Worm (Caenorhabditis elegans) whole organism, L2 larva: ENCODE data around the gene Y60A9A.1.

Experiments
- R02D3.7 ChIP-seq: fragments of 150-350 bp; optimal IDR thresholded peaks from 2 replicates; lab custom pipeline; 2014; ENCODE audit warnings: missing biosample characterization, missing genetic modification characterization
- Y55F3AM.14 ChIP-seq: fragments of 200-800 bp; sonication (Bioruptor generic); optimal IDR thresholded peaks from 2 replicates; lab custom pipeline; 2018; ENCODE audit warnings: mild to moderate bottlenecking, missing genetic modification characterization, missing compliant biosample characterization
- ZK546.5 ChIP-seq: sonication (generic microtip); optimal IDR thresholded peaks from 2 replicates; lab custom pipeline; 2017; ENCODE audit warnings: missing biosample characterization, missing genetic modification characterization
- alr-1 ChIP-seq: fragments of 150-350 bp; optimal IDR thresholded peaks from 2 replicates; lab custom pipeline; 2014; ENCODE audit warnings: missing biosample characterization, missing genetic modification characterization
- blmp-1 ChIP-seq: sonication (generic microtip); optimal IDR thresholded peaks from 2 replicates; lab custom pipeline; 2017; ENCODE audit warnings: missing genetic modification characterization, mild to moderate bottlenecking, missing compliant biosample characterization, antibody characterized with exemption, moderate library complexity; ENCODE audit not compliant: insufficient read depth
- ceh-16 ChIP-seq: fragments of 150-350 bp; optimal IDR thresholded peaks from 2 replicates; lab custom pipeline; 2014; ENCODE audit warnings: missing biosample characterization, missing genetic modification characterization
- ceh-82 ChIP-seq: fragments of 150-350 bp; optimal IDR thresholded peaks from 2 replicates; lab custom pipeline; 2014; ENCODE audit warnings: missing biosample characterization, missing genetic modification characterization
- elt-1 ChIP-seq: fragments of 150-350 bp; optimal IDR thresholded peaks from 2 replicates; lab custom pipeline; 2014; ENCODE audit warnings: missing biosample characterization, missing genetic modification characterization
- elt-3 ChIP-seq: sonication (generic microtip); optimal IDR thresholded peaks from 2 replicates; lab custom pipeline; 2017; ENCODE audit warnings: missing biosample characterization, missing genetic modification characterization
- fos-1 ChIP-seq: fragments of 150-350 bp; optimal IDR thresholded peaks from 2 replicates; lab custom pipeline; 2014; ENCODE audit warnings: missing biosample characterization, missing genetic modification characterization
- gmeb-1 ChIP-seq: fragments of 150-350 bp; optimal IDR thresholded peaks from 2 replicates; lab custom pipeline; 2014; ENCODE audit warnings: missing biosample characterization, missing genetic modification characterization
- lin-13 ChIP-seq: fragments of 150-350 bp; optimal IDR thresholded peaks from 2 replicates; lab custom pipeline; 2014; ENCODE audit warnings: missing biosample characterization, missing genetic modification reagents, missing genetic modification characterization
- lin-39 ChIP-seq: fragments of 150-350 bp; optimal IDR thresholded peaks from 2 replicates; lab custom pipeline; 2014; ENCODE audit warnings: missing biosample characterization, missing genetic modification reagents, missing genetic modification characterization
- lsy-2 ChIP-seq, 2 experiments: fragments of 150-350 bp in 1 of 2; sonication (generic microtip) in 1 of 2; optimal IDR thresholded peaks; 2 replicates each; lab custom pipeline; 2014 to 2017; ENCODE audit warnings: missing biosample characterization in 2 of 2, missing genetic modification characterization in 2 of 2
- mab-5 ChIP-seq: fragments of 150-350 bp; optimal IDR thresholded peaks from 2 replicates; lab custom pipeline; 2014; ENCODE audit warnings: missing biosample characterization, missing genetic modification characterization
- mbf-1 ChIP-seq: sonication (generic microtip); optimal IDR thresholded peaks from 2 replicates; lab custom pipeline; 2017; ENCODE audit warnings: missing biosample characterization, missing genetic modification characterization
- nhr-10 ChIP-seq: sonication (generic microtip); optimal IDR thresholded peaks from 2 replicates; lab custom pipeline; 2017; ENCODE audit warnings: missing biosample characterization, missing genetic modification characterization
- nhr-12 ChIP-seq: fragments of 150-350 bp; optimal IDR thresholded peaks from 2 replicates; lab custom pipeline; 2014; ENCODE audit warnings: missing biosample characterization, missing genetic modification characterization
- nhr-129 ChIP-seq: fragments of 150-350 bp; optimal IDR thresholded peaks from 2 replicates; lab custom pipeline; 2014; ENCODE audit warnings: missing biosample characterization, missing genetic modification characterization
- nhr-21 ChIP-seq: fragments of 150-350 bp; optimal IDR thresholded peaks from 2 replicates; lab custom pipeline; 2014; ENCODE audit warnings: missing biosample characterization, missing genetic modification characterization
- nhr-237 ChIP-seq: fragments of 150-350 bp; optimal IDR thresholded peaks from 2 replicates; lab custom pipeline; 2014; ENCODE audit warnings: missing biosample characterization, missing genetic modification characterization
- nhr-6 ChIP-seq: fragments of 150-350 bp; optimal IDR thresholded peaks from 2 replicates; lab custom pipeline; 2014; ENCODE audit warnings: missing biosample characterization, missing genetic modification characterization
- nhr-77 ChIP-seq: fragments of 150-350 bp; optimal IDR thresholded peaks from 2 replicates; lab custom pipeline; 2014; ENCODE audit warnings: missing biosample characterization, missing genetic modification characterization
- sem-4 ChIP-seq: fragments of 150-350 bp; optimal IDR thresholded peaks from 2 replicates; lab custom pipeline; 2014; ENCODE audit warnings: missing biosample characterization, missing genetic modification reagents, missing genetic modification characterization
- sma-3 ChIP-seq: sonication (generic microtip); optimal IDR thresholded peaks from 2 replicates; lab custom pipeline; 2016; ENCODE audit warnings: missing genetic modification reagents, missing genetic modification characterization, missing compliant biosample characterization
- sma-9 ChIP-seq, 2 experiments: fragments of 150-350 bp in 1 of 2; sonication (generic microtip) in 1 of 2; optimal IDR thresholded peaks; 2 replicates each; lab custom pipeline; 2014 to 2016; ENCODE audit warnings: missing genetic modification characterization in 2 of 2, mild to moderate bottlenecking in 1 of 2, missing biosample characterization in 1 of 2, missing compliant biosample characterization in 1 of 2, missing genetic modification reagents in 1 of 2, moderate library complexity in 1 of 2
- snpc-4 ChIP-seq: fragments of 150-350 bp; optimal IDR thresholded peaks from 2 replicates; lab custom pipeline; 2014; ENCODE audit warnings: missing biosample characterization, missing genetic modification characterization
- unc-39 ChIP-seq: fragments of 150-350 bp; optimal IDR thresholded peaks from 2 replicates; lab custom pipeline; 2014; ENCODE audit warnings: missing biosample characterization, missing genetic modification characterization
- unc-55 ChIP-seq: fragments of 150-350 bp; sonication (generic microtip); optimal IDR thresholded peaks from 3 replicates; lab custom pipeline; 2014; ENCODE audit warnings: missing biosample characterization, missing genetic modification reagents, missing genetic modification characterization
- unc-62 ChIP-seq: fragments of 150-350 bp; optimal IDR thresholded peaks from 2 replicates; lab custom pipeline; 2014; ENCODE audit warnings: missing biosample characterization, missing genetic modification reagents, missing genetic modification characterization
- ztf-1 ChIP-seq: fragments of 200-800 bp; sonication (Bioruptor generic); conservative IDR thresholded peaks from 2 replicates; pipeline ENCODE4 v1.3.6; 2022; ENCODE audit warnings: missing genetic modification characterization, missing compliant biosample characterization
- ztf-11 ChIP-seq: sonication (generic microtip); optimal IDR thresholded peaks from 2 replicates; lab custom pipeline; 2017; ENCODE audit warnings: missing biosample characterization, missing genetic modification characterization
- ztf-4 ChIP-seq: fragments of 150-350 bp; optimal IDR thresholded peaks from 2 replicates; lab custom pipeline; 2014; ENCODE audit warnings: missing biosample characterization, missing genetic modification characterization

The Y60A9A.1 gene

DNA sequence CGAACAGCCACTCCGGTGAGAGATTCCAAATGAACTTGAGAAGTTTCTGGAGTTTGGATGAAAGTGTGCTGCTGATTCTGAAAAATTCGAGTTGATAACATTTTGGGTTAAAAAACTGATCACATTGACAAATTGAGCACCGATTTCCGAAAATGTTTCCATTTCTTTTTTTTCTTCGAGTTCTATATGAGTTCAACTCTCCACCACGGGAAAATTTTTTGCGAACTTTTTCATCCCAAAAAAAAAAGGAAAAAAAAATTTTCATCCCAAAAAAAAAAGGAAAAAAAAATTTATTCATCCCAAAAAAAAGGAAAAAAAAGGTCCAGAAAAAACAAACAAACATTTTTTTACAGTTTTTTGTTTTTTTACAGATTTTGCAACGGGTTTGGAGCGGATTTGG, at the start of gene Y60A9A.1:
Gene Y60A9A.1, minus strand, starts transcription at position 101 of the 400 bp plus-strand sequence.
- TF ChIP-seq lin-13 (GFP tag; lab: Kevin White, UChicago) (no peak), gmeb-1 (tag; lab: Kevin White, UChicago) (no peak), R02D3.7 (no peak), ztf-11 (tag; lab: Kevin White, UChicago) (no peak), nhr-237 (no peak), sma-9 (GFP tag; optimal IDR thresholded peaks at IDR 0.05; lab: Kevin White, UChicago) (no peak), sma-9 (tag; optimal IDR thresholded peaks at IDR 0.05; lab: Kevin White, UChicago) (no peak), unc-55 (GFP tag; lab: Kevin White, UChicago) (no peak), nhr-10 (tag; lab: Kevin White, UChicago) (no peak), elt-1 (tag; lab: Kevin White, UChicago) (no peak), mbf-1 (tag; lab: Kevin White, UChicago) (no peak)

- TF ChIP-seq nhr-10 (tag; lab: Kevin White, UChicago): no peak
- TF ChIP-seq nhr-237: no peak
- TF ChIP-seq lin-13 (GFP tag; lab: Kevin White, UChicago): no peak
- TF ChIP-seq ztf-1 (GFP tag; lab: Robert Waterston, UW): no peak
- no peak for TF ChIP-seq elt-3 (tag; lab: Kevin White, UChicago)
- no peak for TF ChIP-seq fos-1 (tag; lab: Kevin White, UChicago)
- no peak for TF ChIP-seq elt-1 (tag; lab: Kevin White, UChicago)
- TF ChIP-seq ceh-82 (tag; lab: Kevin White, UChicago): no peak
- TF ChIP-seq, all 48 proteins: peak for 0
Measured at ce11 chrX:14424673-14425072, 47.6 kb upstream of the Y60A9A.1 start, which contains the start of gene F23D12.11. Gene F23D12.11, minus strand, starts transcription at chrX:14424751.

ce11 chrX:14424186-14424585, 47.1 kb upstream of the Y60A9A.1 start:
- TF ChIP-seq sem-4 (tag; lab: Kevin White, UChicago): no peak

DNA sequence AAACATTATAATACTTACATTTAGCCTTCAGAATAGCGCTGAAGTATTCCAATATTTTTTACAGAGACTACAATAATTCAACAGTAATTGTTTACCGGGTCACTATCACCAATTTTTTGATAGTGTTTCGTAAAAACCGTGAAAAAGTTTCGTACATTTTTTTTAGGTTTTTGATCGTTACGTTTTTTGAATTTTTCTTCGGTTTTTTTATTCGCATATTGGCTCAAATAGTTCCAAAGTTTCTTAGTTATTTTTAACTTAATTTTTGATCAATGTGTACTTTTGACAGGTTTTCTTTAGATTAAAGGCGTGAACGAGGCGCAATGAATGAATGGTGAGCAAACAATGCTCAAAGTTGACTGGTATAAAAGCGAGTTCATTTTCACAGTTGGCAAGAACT, 46.0 kb upstream of the Y60A9A.1 start, which contains the start of gene fipr-3:
Gene fipr-3, plus strand, starts transcription at position 301 of the 400 bp plus-strand sequence.
- TF ChIP-seq ztf-4: no peak
- TF ChIP-seq nhr-129: no peak
- no peak for TF ChIP-seq ceh-16 (tag; lab: Kevin White, UChicago)
- no peak for TF ChIP-seq nhr-6 (tag; lab: Kevin White, UChicago)
- no peak for TF ChIP-seq nhr-77
- no peak for TF ChIP-seq Y55F3AM.14 (GFP tag; lab: Kevin White, UChicago)
- TF ChIP-seq R02D3.7: no peak
- no peak for TF ChIP-seq alr-1 (tag; lab: Kevin White, UChicago)
- no peak for TF ChIP-seq lin-13 (GFP tag; lab: Kevin White, UChicago)
- no peak for TF ChIP-seq nhr-10 (tag; lab: Kevin White, UChicago)
- TF ChIP-seq snpc-4: no peak
- no peak for TF ChIP-seq sem-4 (tag; lab: Kevin White, UChicago)
- TF ChIP-seq lsy-2 (tag; optimal IDR thresholded peaks at IDR 0.05; lab: Kevin White, UChicago): no peak
- no peak for TF ChIP-seq ztf-11 (tag; lab: Kevin White, UChicago)
- TF ChIP-seq ZK546.5 (tag; lab: Kevin White, UChicago): no peak
- no peak for TF ChIP-seq sma-3 (GFP tag; lab: Kevin White, UChicago)
- no peak for TF ChIP-seq nhr-12 (tag; lab: Kevin White, UChicago)
- no peak for TF ChIP-seq ztf-1 (GFP tag; lab: Robert Waterston, UW)
- no peak for TF ChIP-seq lin-39 (tag; lab: Kevin White, UChicago)

ce11 chrX:14421529-14421982, 44.5 kb upstream of the Y60A9A.1 start, which contains the start of gene F23D12.2:
Gene F23D12.2, minus strand, starts transcription at chrX:14421579.
- no peak for TF ChIP-seq unc-39 (tag; lab: Kevin White, UChicago)
- no peak for TF ChIP-seq ceh-82 (tag; lab: Kevin White, UChicago)
- TF ChIP-seq elt-1 (tag; lab: Kevin White, UChicago): no peak
- TF ChIP-seq sem-4 (tag; lab: Kevin White, UChicago): no peak
- TF ChIP-seq nhr-21 (tag; lab: Kevin White, UChicago): no peak
- no peak for TF ChIP-seq Y55F3AM.14 (GFP tag; lab: Kevin White, UChicago)
- TF ChIP-seq nhr-12 (tag; lab: Kevin White, UChicago): no peak
- TF ChIP-seq blmp-1 (tag; lab: Kevin White, UChicago): no peak
- no peak for TF ChIP-seq unc-62 (GFP tag; lab: Kevin White, UChicago)
- TF ChIP-seq lsy-2 (tag; optimal IDR thresholded peaks at IDR 0.05; lab: Kevin White, UChicago): no peak
- TF ChIP-seq nhr-129: no peak
- no peak for TF ChIP-seq mbf-1 (tag; lab: Kevin White, UChicago)
- no peak for TF ChIP-seq lin-13 (GFP tag; lab: Kevin White, UChicago)
- no peak for TF ChIP-seq nhr-237
- TF ChIP-seq nhr-77: no peak
- TF ChIP-seq sma-9 (GFP tag; optimal IDR thresholded peaks at IDR 0.05; lab: Kevin White, UChicago): no peak
- TF ChIP-seq sma-9 (tag; optimal IDR thresholded peaks at IDR 0.05; lab: Kevin White, UChicago): no peak
- TF ChIP-seq unc-55 (GFP tag; lab: Kevin White, UChicago): no peak
- TF ChIP-seq mab-5 (tag; lab: Kevin White, UChicago): no peak
- TF ChIP-seq gmeb-1 (tag; lab: Kevin White, UChicago): no peak
